Worm (Caenorhabditis elegans): Measurements from ENCODE around the gene rhr-2.

DNA sequence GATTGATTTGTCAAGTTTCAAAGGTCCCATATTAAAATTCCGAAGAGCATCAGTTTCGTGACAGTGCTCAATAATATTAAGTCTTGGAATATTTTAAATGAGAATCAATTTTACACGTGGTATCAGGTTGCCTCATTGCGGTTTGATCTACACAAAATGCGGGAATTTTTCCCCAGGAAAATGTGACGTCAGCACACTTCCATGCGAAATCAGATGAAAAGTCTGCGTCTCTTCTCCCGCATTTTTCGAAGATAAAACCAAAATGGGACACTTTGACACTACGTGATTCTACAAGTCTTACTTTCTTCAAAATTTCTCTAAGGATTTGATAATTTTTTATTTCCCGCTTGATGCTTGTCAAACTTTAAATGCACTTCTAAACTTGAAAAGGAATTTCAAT is 7.1 kb downstream of the rhr-2 start:
- TF ChIP-seq hnd-1 (tag; optimal IDR thresholded peaks at IDR 0.05): no peak
- TF ChIP-seq B0310.2 (tag; optimal IDR thresholded peaks at IDR 0.05): no peak
- no peak for TF ChIP-seq ama-1 (optimal IDR thresholded peaks at IDR 0.05)
- TF ChIP-seq ets-7 (tag; optimal IDR thresholded peaks at IDR 0.05): no peak
- TF ChIP-seq hmbx-1 (tag; optimal IDR thresholded peaks at IDR 0.05): no peak
